Fruit fly (Drosophila melanogaster): Measurements from ENCODE around the gene mdy.

DNA sequence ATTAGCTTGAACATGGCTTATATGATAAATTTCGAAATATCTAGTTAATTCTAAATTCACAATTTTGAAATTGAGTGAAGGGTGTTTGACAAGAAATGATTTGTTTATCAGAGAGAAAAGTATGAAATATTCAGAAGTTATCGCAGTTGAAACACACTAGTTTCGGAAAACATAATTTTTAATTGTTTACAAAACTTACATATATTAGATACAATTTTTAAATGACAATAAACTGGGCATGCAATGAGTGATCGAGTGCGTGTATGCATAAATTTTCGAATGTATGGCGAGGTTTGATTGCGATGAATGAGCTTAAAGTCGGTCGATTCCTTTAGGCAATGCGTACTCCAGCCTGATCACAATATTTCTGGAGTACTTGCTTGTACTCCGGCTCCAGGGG, 4.5 kb downstream of the mdy start, which contains the start of gene CG13280:
- no peak for TF ChIP-seq Doc2 (GFP tag; IDR thresholded peaks at IDR 0.05)
- TF ChIP-seq Mad (GFP tag; optimal IDR thresholded peaks at IDR 0.05), result no peak
- no peak for TF ChIP-seq Dfd (GFP tag; optimal IDR thresholded peaks at IDR 0.05)
- no peak for TF ChIP-seq Hey (tag; optimal IDR thresholded peaks at IDR 0.05)
- no peak for TF ChIP-seq ssp (GFP tag; IDR thresholded peaks at IDR 0.05)
- no peak for TF ChIP-seq CG12659 (GFP tag; optimal IDR thresholded peaks at IDR 0.05)
- no peak for TF ChIP-seq psq (GFP tag; optimal IDR thresholded peaks at IDR 0.05)
- TF ChIP-seq cwo (GFP tag; optimal IDR thresholded peaks at IDR 0.05), result no peak
- no peak for TF ChIP-seq lov (optimal IDR thresholded peaks at IDR 0.05)
- no peak for TF ChIP-seq lov (GFP tag; IDR thresholded peaks at IDR 0.05)
- TF ChIP-seq chif (GFP tag; optimal IDR thresholded peaks at IDR 0.05), result no peak
- TF ChIP-seq CoRest (tag; optimal IDR thresholded peaks at IDR 0.05), result no peak
- no peak for TF ChIP-seq CG3407 (GFP tag; optimal IDR thresholded peaks at IDR 0.05)
- TF ChIP-seq wek (GFP tag; optimal IDR thresholded peaks at IDR 0.05), result no peak
